Worm (Caenorhabditis elegans): Measurements from ENCODE around the gene rcs-1.

- TF ChIP-seq ama-1 (optimal IDR thresholded peaks at IDR 0.05), result no peak
- no peak for TF ChIP-seq pes-1 (GFP tag; IDR thresholded peaks at IDR 0.05)
These were observed 30.7 kb downstream of the rcs-1 start for ce11 chrX:8797653-8798052.

Measured in whole organism, early embryonic.